Fruit fly (Drosophila melanogaster) whole organism, embryonic: ENCODE measurements around the gene Tom.

Experiments used
- CG10431 ChIP-seq: fragments of 200-800 bp; sonication (Bioruptor generic); optimal IDR thresholded peaks from 3 replicates; lab custom pipeline; 2018; ENCODE audit warnings: missing biosample characterization, mild to moderate bottlenecking, missing genetic modification characterization
- CG11085 ChIP-seq: fragments of 200-800 bp; sonication (Bioruptor generic); IDR thresholded peaks from 2 replicates; pipeline ENCODE4 v1.3.6; 2022; ENCODE audit warnings: missing biosample characterization, missing genetic modification characterization
- CG11723 ChIP-seq: fragments of 200-800 bp; sonication (Bioruptor generic); optimal IDR thresholded peaks from 2 replicates; lab custom pipeline; 2017; ENCODE audit warnings: missing biosample characterization, mild to moderate bottlenecking, missing genetic modification characterization
- CG12391 ChIP-seq: fragments of 200-800 bp; sonication (Bioruptor generic); optimal IDR thresholded peaks from 3 replicates; lab custom pipeline; 2018; ENCODE audit warnings: missing biosample characterization, mild to moderate bottlenecking, missing genetic modification characterization, moderate library complexity
- CG12942 ChIP-seq: fragments of 200-800 bp; sonication (Bioruptor generic); optimal IDR thresholded peaks from 3 replicates; lab custom pipeline; 2016; ENCODE audit warnings: missing biosample characterization, missing genetic modification characterization
- CG14667 ChIP-seq: fragments of 200-800 bp; sonication (Bioruptor generic); IDR thresholded peaks from 2 replicates; pipeline ENCODE4 v1.3.6; 2022; ENCODE audit warnings: missing biosample characterization, missing genetic modification characterization
- CG14860 ChIP-seq: fragments of 200-800 bp; sonication (Bioruptor generic); IDR thresholded peaks from 3 replicates; pipeline ENCODE4 v1.3.6; 2022; ENCODE audit warnings: missing biosample characterization, missing genetic modification characterization; ENCODE audit not compliant: partially characterized antibody
- CG14965 ChIP-seq: fragments of 200-800 bp; sonication (Bioruptor generic); optimal IDR thresholded peaks from 2 replicates; lab custom pipeline; 2016; ENCODE audit warnings: missing biosample characterization, missing genetic modification characterization, borderline replicate concordance
- CG15011 ChIP-seq: fragments of 200-800 bp; sonication (Bioruptor generic); optimal IDR thresholded peaks from 3 replicates; lab custom pipeline; 2018; ENCODE audit warnings: missing biosample characterization, mild to moderate bottlenecking, missing genetic modification characterization
- CG15696 ChIP-seq: fragments of 200-800 bp; sonication (Bioruptor generic); optimal IDR thresholded peaks from 2 replicates; lab custom pipeline; 2019; ENCODE audit warnings: missing biosample characterization, mild to moderate bottlenecking, missing genetic modification characterization, moderate library complexity
- CG16813 ChIP-seq: fragments of 200-800 bp; sonication (Bioruptor generic); IDR thresholded peaks from 3 replicates; pipeline ENCODE4 v1.3.6; 2022; ENCODE audit warnings: missing biosample characterization, missing genetic modification characterization; ENCODE audit not compliant: partially characterized antibody
- CG18011 ChIP-seq: fragments of 200-800 bp; sonication (Bioruptor generic); optimal IDR thresholded peaks from 2 replicates; lab custom pipeline; 2017; ENCODE audit warnings: missing biosample characterization, missing genetic modification characterization, mild to moderate bottlenecking, moderate library complexity, missing genotype
- CG3281 ChIP-seq: fragments of 200-800 bp; sonication (Bioruptor generic); optimal IDR thresholded peaks from 3 replicates; lab custom pipeline; 2017; ENCODE audit warnings: missing biosample characterization, mild to moderate bottlenecking, missing genetic modification characterization
- CG34422 ChIP-seq: fragments of 200-800 bp; sonication (Bioruptor generic); IDR thresholded peaks from 3 replicates; pipeline ENCODE4 v1.3.6; 2022; ENCODE audit warnings: missing biosample characterization, missing genetic modification characterization
- CG4404 ChIP-seq: fragments of 200-800 bp; sonication (Bioruptor generic); IDR thresholded peaks from 2 replicates; pipeline ENCODE4 v1.3.6; 2022; ENCODE audit warnings: missing biosample characterization, missing genetic modification characterization
- CG4730 ChIP-seq: fragments of 200-800 bp; sonication (Bioruptor generic); IDR thresholded peaks from 2 replicates; pipeline ENCODE4 v1.3.6; 2022; ENCODE audit warnings: missing biosample characterization, missing genetic modification characterization
- CG6175 ChIP-seq: fragments of 200-800 bp; sonication (Bioruptor generic); IDR thresholded peaks from 3 replicates; pipeline ENCODE4 v1.3.6; 2022; ENCODE audit warnings: missing biosample characterization, missing genetic modification characterization
- CG6813 ChIP-seq: fragments of 200-800 bp; sonication (Bioruptor generic); optimal IDR thresholded peaks from 2 replicates; lab custom pipeline; 2017; ENCODE audit warnings: missing biosample characterization, missing genetic modification characterization, mild to moderate bottlenecking, moderate library complexity, missing genetic modification reagents
- CG7786 ChIP-seq: fragments of 200-800 bp; sonication (Bioruptor generic); optimal IDR thresholded peaks from 2 replicates; lab custom pipeline; 2016; ENCODE audit warnings: missing biosample characterization, missing genetic modification characterization
- CG7963 ChIP-seq: fragments of 200-800 bp; sonication (Bioruptor generic); IDR thresholded peaks from 3 replicates; pipeline ENCODE4 v1.3.6; 2022; ENCODE audit warnings: missing biosample characterization, missing genetic modification characterization; ENCODE audit not compliant: partially characterized antibody
- CG8478 ChIP-seq: fragments of >200 bp; optimal IDR thresholded peaks from 2 replicates; lab custom pipeline; 2018
- CG9817 ChIP-seq: fragments of 200-800 bp; sonication (Bioruptor generic); optimal IDR thresholded peaks from 2 replicates; lab custom pipeline; 2018; ENCODE audit warnings: missing biosample characterization, mild to moderate bottlenecking, missing genetic modification characterization, moderate library complexity
- Ets97D ChIP-seq: fragments of 200-800 bp; sonication (Bioruptor generic); optimal IDR thresholded peaks from 3 replicates; lab custom pipeline; 2016; ENCODE audit warnings: missing biosample characterization, missing genetic modification characterization
- Fer1 ChIP-seq: fragments of 200-800 bp; sonication (Bioruptor generic); optimal IDR thresholded peaks from 2 replicates; lab custom pipeline; 2017; ENCODE audit warnings: missing biosample characterization, mild to moderate bottlenecking, missing genetic modification characterization
- Gug ChIP-seq: fragments of 200-800 bp; sonication (Bioruptor generic); IDR thresholded peaks from 4 replicates; pipeline ENCODE4 v1.3.6; 2022; ENCODE audit warnings: missing biosample characterization, missing genetic modification characterization
- HLHmδ ChIP-seq: fragments of 200-800 bp; sonication (Bioruptor generic); optimal IDR thresholded peaks from 2 replicates; lab custom pipeline; 2018; ENCODE audit warnings: missing biosample characterization, mild to moderate bottlenecking, missing genetic modification characterization, moderate library complexity
- Hmr ChIP-seq: fragments of 200-800 bp; sonication (Bioruptor generic); optimal IDR thresholded peaks from 3 replicates; lab custom pipeline; 2017; ENCODE audit warnings: mild to moderate bottlenecking, missing biosample characterization, missing genetic modification reagents, missing genetic modification characterization
- Hsf ChIP-seq: fragments of 200-800 bp; sonication (Bioruptor generic); optimal IDR thresholded peaks from 3 replicates; lab custom pipeline; 2016; ENCODE audit warnings: missing biosample characterization, missing genetic modification characterization
- Myb ChIP-seq: fragments of 200-800 bp; sonication (Bioruptor generic); optimal IDR thresholded peaks from 2 replicates; lab custom pipeline; 2016; ENCODE audit warnings: missing biosample characterization, missing genetic modification characterization
- Neu2 ChIP-seq: fragments of 200-800 bp; sonication (Bioruptor generic); optimal IDR thresholded peaks from 3 replicates; lab custom pipeline; 2016; ENCODE audit warnings: missing biosample characterization, missing genetic modification characterization, borderline replicate concordance
- Sox102F ChIP-seq: fragments of 200-800 bp; sonication (Bioruptor generic); optimal IDR thresholded peaks from 2 replicates; lab custom pipeline; 2018; ENCODE audit warnings: missing biosample characterization, mild to moderate bottlenecking, missing genetic modification characterization, moderate library complexity
- Sry-δ ChIP-seq: fragments of 200-800 bp; sonication (Bioruptor generic); optimal IDR thresholded peaks from 2 replicates; lab custom pipeline; 2016; ENCODE audit warnings: missing biosample characterization, missing genetic modification characterization
- aop ChIP-seq: fragments of 200-800 bp; sonication (Bioruptor generic); IDR thresholded peaks from 2 replicates; pipeline ENCODE4 v1.3.6; 2022; ENCODE audit warnings: missing biosample characterization, missing genetic modification characterization
- bab2 ChIP-seq: fragments of 200-800 bp; sonication (Bioruptor generic); optimal IDR thresholded peaks from 2 replicates; lab custom pipeline; 2016; ENCODE audit warnings: missing biosample characterization, missing genetic modification characterization
- chif ChIP-seq, 2 experiments: fragments of 200-800 bp; sonication (Bioruptor generic); optimal IDR thresholded peaks; 3 replicates each; lab custom pipeline; 2016; ENCODE audit warnings: missing biosample characterization in 2 of 2, missing genetic modification characterization in 2 of 2
- chn ChIP-seq: fragments of 200-800 bp; sonication (Bioruptor generic); optimal IDR thresholded peaks from 2 replicates; lab custom pipeline; 2016; ENCODE audit warnings: missing biosample characterization, missing genetic modification characterization
- corto ChIP-seq: fragments of 200-800 bp; sonication (Bioruptor generic); optimal IDR thresholded peaks from 2 replicates; lab custom pipeline; 2016; ENCODE audit warnings: missing biosample characterization, mild to moderate bottlenecking, missing genetic modification characterization, moderate library complexity
- dpn ChIP-seq, 2 experiments: fragments of 200-800 bp; sonication (Bioruptor generic); optimal IDR thresholded peaks; 3 replicates each; lab custom pipeline; 2016; ENCODE audit warnings: missing biosample characterization in 2 of 2, missing genetic modification characterization in 2 of 2
- gsb ChIP-seq: fragments of 200-800 bp; sonication (Bioruptor generic); IDR thresholded peaks from 2 replicates; pipeline ENCODE4 v1.3.6; 2022; ENCODE audit warnings: missing biosample characterization, missing genetic modification characterization
- ham ChIP-seq: fragments of 200-800 bp; sonication (Bioruptor generic); IDR thresholded peaks from 2 replicates; pipeline ENCODE4 v1.3.6; 2022; ENCODE audit warnings: missing biosample characterization, missing genetic modification characterization
- ken ChIP-seq: fragments of 200-800 bp; sonication (Bioruptor generic); IDR thresholded peaks from 3 replicates; pipeline ENCODE4 v1.3.6; 2022; ENCODE audit warnings: missing biosample characterization, missing genetic modification characterization
- nerfin-2 ChIP-seq: fragments of 200-800 bp; sonication (Bioruptor generic); IDR thresholded peaks from 2 replicates; pipeline ENCODE4 v1.3.6; 2022; ENCODE audit warnings: missing biosample characterization, missing genetic modification characterization; ENCODE audit not compliant: partially characterized antibody
- pnt ChIP-seq: fragments of 200-800 bp; sonication (Bioruptor generic); optimal IDR thresholded peaks from 3 replicates; lab custom pipeline; 2016; ENCODE audit warnings: missing biosample characterization, missing genetic modification characterization
- sens-2 ChIP-seq: fragments of 200-800 bp; sonication (Bioruptor generic); IDR thresholded peaks from 2 replicates; pipeline ENCODE4 v1.3.6; 2022; ENCODE audit warnings: missing biosample characterization, missing genetic modification characterization
- slbo ChIP-seq: fragments of 200-800 bp; sonication (Bioruptor generic); IDR thresholded peaks from 2 replicates; pipeline ENCODE4 v1.3.6; 2022; ENCODE audit warnings: missing biosample characterization, missing genetic modification characterization
- slp2 ChIP-seq: fragments of 200-800 bp; sonication (Bioruptor generic); optimal IDR thresholded peaks from 2 replicates; lab custom pipeline; 2016; ENCODE audit warnings: missing biosample characterization, missing genetic modification characterization
- stwl ChIP-seq: fragments of 200-800 bp; sonication (Bioruptor generic); optimal IDR thresholded peaks from 3 replicates; lab custom pipeline; 2018; ENCODE audit warnings: missing biosample characterization, mild to moderate bottlenecking, missing genetic modification characterization, moderate library complexity
- unpg ChIP-seq: fragments of 200-800 bp; sonication (Bioruptor generic); optimal IDR thresholded peaks from 3 replicates; lab custom pipeline; 2018; ENCODE audit warnings: missing biosample characterization, mild to moderate bottlenecking, missing genetic modification characterization, moderate library complexity
- vvl ChIP-seq: fragments of 200-800 bp; sonication (Bioruptor generic); IDR thresholded peaks from 2 replicates; pipeline ENCODE4 v1.3.6; 2022; ENCODE audit warnings: missing biosample characterization, missing genetic modification characterization
- wor ChIP-seq: fragments of 200-800 bp; sonication (Bioruptor generic); IDR thresholded peaks from 2 replicates; pipeline ENCODE4 v1.3.6; 2022; ENCODE audit warnings: missing biosample characterization, missing genetic modification characterization

The Tom gene

DNA sequence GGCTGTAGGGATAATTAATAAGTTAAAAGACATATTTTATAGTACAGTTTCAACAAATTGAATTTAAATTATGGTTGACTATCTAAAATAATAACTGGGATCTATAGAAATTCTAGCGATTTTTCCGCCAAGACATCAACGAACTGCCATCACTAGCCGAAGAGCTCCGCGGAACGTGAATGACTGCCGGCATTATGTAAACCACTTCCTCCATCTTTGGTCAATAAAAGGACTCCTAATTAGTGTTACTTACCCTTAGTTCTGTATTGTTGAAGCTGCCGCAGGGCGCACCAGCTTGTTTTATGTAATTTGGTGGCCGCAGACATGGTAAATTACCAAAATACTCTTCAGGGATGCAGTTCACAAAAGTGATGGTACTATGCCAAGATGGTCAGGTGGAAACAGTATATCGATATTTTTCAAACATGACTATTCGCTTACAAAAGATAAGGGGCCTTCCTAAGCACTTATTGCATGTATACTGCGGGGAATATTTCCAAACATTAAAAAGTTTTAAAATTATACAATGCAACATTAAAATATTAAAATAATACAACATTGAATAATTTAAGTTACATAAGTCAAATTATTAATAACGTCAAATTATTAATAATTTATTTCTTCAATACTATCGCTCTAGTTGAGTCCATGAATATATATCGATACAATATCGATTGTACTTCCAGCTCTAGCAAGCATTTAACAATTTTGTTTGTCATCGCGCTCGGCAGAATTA lies 30.3 kb downstream of the Tom start, which contains the start of the genes mRpL39 and Prosbeta2 (continued):
- TF ChIP-seq ham (no peak), ken (GFP tag; lab: Robert Waterston, UW) (peak; percentile 30; the same call in 1 of the 3 replicates), CG14860 (peak; percentile 98), CG6175 (no peak), vvl (GFP tag; lab: Robert Waterston, UW) (peak; percentile 83), CG12391 (tag; lab: Kevin White, UChicago) (peak; percentile 10), Ets97D (GFP tag; lab: Kevin White, UChicago) (no peak), CG9817 (tag; lab: Kevin White, UChicago) (peak; percentile 46), CG14667 (peak; percentile 61), CG34422 (GFP tag; lab: Robert Waterston, UW) (peak; percentile 84), slp2 (GFP tag; lab: Kevin White, UChicago) (no peak), aop (0 out of 2 replicates have a peak, but pooled peaks have one; percentile 19), HLHmδ (GFP tag; lab: Kevin White, UChicago) (no peak), CG11723 (no peak), Myb (GFP tag; lab: Kevin White, UChicago) (no peak), CG14965 (GFP tag; lab: Kevin White, UChicago) (no peak), CG7786 (no peak), Hmr (GFP tag; lab: Kevin White, UChicago) (peak; percentile 21), unpg (GFP tag; lab: Kevin White, UChicago) (peak; percentile 53), dpn (GFP tag; optimal IDR thresholded peaks at IDR 0.05; lab: Kevin White, UChicago) (no peak), bab2 (GFP tag; lab: Kevin White, UChicago) (no peak), CG4730 (GFP tag; lab: Robert Waterston, UW) (peak; percentile 72), CG6813 (GFP tag; lab: Kevin White, UChicago) (no peak), CG11085 (peak; percentile 59), CG12942 (GFP tag; lab: Kevin White, UChicago) (no peak), CG16813 (GFP tag; lab: Robert Waterston, UW) (peak; percentile 94), chn (no peak), pnt (GFP tag; lab: Kevin White, UChicago) (no peak), Hsf (GFP tag; lab: Kevin White, UChicago) (no peak), CG18011 (GFP tag; lab: Kevin White, UChicago) (no peak), Gug (peak; percentile 73; the same call in 3 of the 4 replicates), slbo (GFP tag; lab: Robert Waterston, UW) (peak; percentile 68), sens-2 (GFP tag; lab: Robert Waterston, UW) (no peak), CG15696 (tag; lab: Kevin White, UChicago) (peak; percentile 43), chif (GFP tag; optimal IDR thresholded peaks at IDR 0.05; lab: Kevin White, UChicago) (no peak), CG3281 (GFP tag; lab: Kevin White, UChicago) (peak; percentile 33), CG4404 (peak; percentile 72), Fer1 (no peak), Sry-δ (GFP tag; lab: Kevin White, UChicago) (peak; percentile 92), CG8478 (lab: Kevin White, UChicago) (no peak), Sox102F (GFP tag; lab: Kevin White, UChicago) (no peak), nerfin-2 (GFP tag; lab: Robert Waterston, UW) (no peak; the same call in none of the 2 replicates), stwl (tag; lab: Kevin White, UChicago) (peak; percentile 68), CG10431 (GFP tag; lab: Kevin White, UChicago) (no peak), wor (GFP tag; lab: Robert Waterston, UW) (no peak), CG7963 (GFP tag; lab: Robert Waterston, UW) (peak; percentile 57; the same call in 2 of the 3 replicates), gsb (GFP tag; lab: Robert Waterston, UW) (no peak), corto (GFP tag; lab: Kevin White, UChicago) (no peak), CG15011 (GFP tag; lab: Kevin White, UChicago) (no peak), Neu2 (GFP tag; lab: Kevin White, UChicago) (no peak)
